Fruit fly (Drosophila melanogaster): ENCODE measurements around the gene Atg101.

Gene Atg101

DNA sequence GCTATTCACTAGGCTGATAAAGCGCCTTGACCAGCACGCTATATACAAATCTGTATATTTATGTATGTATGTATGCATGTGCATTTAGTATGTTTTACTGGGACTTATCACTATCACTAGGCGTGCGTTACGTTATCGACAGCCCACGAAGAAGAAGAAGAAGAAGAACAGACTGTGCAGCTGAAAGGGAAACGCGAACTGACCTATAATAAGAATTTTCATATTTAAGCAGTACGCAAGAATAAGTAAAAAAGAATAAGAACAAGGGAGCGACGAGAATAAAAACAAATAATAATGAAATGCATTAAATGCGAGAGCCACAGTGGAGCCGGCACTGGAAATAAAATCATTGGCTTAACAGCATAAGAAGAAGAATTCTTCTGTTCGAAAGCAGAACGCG lies 44.8 kb downstream of the Atg101 start:
- no peak for TF ChIP-seq HLH106 (tag; optimal IDR thresholded peaks at IDR 0.05)
- no peak for TF ChIP-seq usp (GFP tag; optimal IDR thresholded peaks at IDR 0.05)
- TF ChIP-seq rgr (GFP tag; optimal IDR thresholded peaks at IDR 0.05): no peak
- TF ChIP-seq CG9705 (GFP tag; optimal IDR thresholded peaks at IDR 0.05): no peak
- TF ChIP-seq Abd-B (GFP tag; optimal IDR thresholded peaks at IDR 0.05): no peak
- TF ChIP-seq Myc (optimal IDR thresholded peaks at IDR 0.05): no peak
- no peak for TF ChIP-seq CrebA (GFP tag; optimal IDR thresholded peaks at IDR 0.05; ENCODE audit: borderline replicate concordance)

DNA sequence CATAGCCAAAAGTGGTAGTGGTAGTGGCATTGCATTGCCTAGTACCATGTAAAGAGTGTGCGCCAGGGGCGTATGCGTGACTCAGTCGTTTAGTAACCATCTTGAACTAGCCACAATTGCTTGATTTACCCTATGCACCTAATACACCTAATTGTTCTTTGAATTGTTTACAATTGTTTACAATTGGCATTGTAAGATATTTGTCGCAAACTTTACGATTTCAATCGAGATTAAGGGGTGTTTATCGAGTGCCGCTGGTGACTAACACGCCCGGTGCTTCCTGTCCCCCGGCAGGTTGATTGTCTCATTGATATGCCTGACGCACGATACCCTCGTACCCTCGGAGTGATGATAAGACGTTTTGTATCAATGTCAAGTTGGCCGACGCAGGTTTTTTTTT lies 45.6 kb downstream of the Atg101 start:
- TF ChIP-seq Myc (optimal IDR thresholded peaks at IDR 0.05) (no peak), CrebA (GFP tag; optimal IDR thresholded peaks at IDR 0.05; ENCODE audit: borderline replicate concordance) (no peak)

- TF ChIP-seq sage (GFP tag; optimal IDR thresholded peaks at IDR 0.05): no peak
- TF ChIP-seq brk (GFP tag; optimal IDR thresholded peaks at IDR 0.05): no peak
- TF ChIP-seq psq (GFP tag; optimal IDR thresholded peaks at IDR 0.05): no peak
- no peak for TF ChIP-seq dmrt93B (GFP tag; optimal IDR thresholded peaks at IDR 0.05)
- TF ChIP-seq woc (GFP tag; optimal IDR thresholded peaks at IDR 0.05): no peak
- no peak for TF ChIP-seq lola (GFP tag; optimal IDR thresholded peaks at IDR 0.05)
- TF ChIP-seq jim (GFP tag; optimal IDR thresholded peaks at IDR 0.05): no peak
- no peak for TF ChIP-seq Dif (GFP tag; optimal IDR thresholded peaks at IDR 0.05; ENCODE audit: partially characterized antibody)
- no peak for TF ChIP-seq rgr (GFP tag; optimal IDR thresholded peaks at IDR 0.05)
- no peak for TF ChIP-seq sv (GFP tag; optimal IDR thresholded peaks at IDR 0.05)
- TF ChIP-seq usp (GFP tag; optimal IDR thresholded peaks at IDR 0.05): no peak
- no peak for TF ChIP-seq Mio (GFP tag; optimal IDR thresholded peaks at IDR 0.05)
- no peak for TF ChIP-seq Vsx2 (GFP tag; optimal IDR thresholded peaks at IDR 0.05; ENCODE audit: partially characterized antibody)
- TF ChIP-seq Rel (GFP tag; optimal IDR thresholded peaks at IDR 0.05): no peak
- no peak for TF ChIP-seq Rel (tag; optimal IDR thresholded peaks at IDR 0.05)
- TF ChIP-seq HLH106 (tag; optimal IDR thresholded peaks at IDR 0.05): no peak
Measured at dm6 chrX:18838470-18838869, 47.0 kb downstream of the Atg101 start.

dm6 chrX:18838929-18839576 lies 47.6 kb downstream of the Atg101 start:
- TF ChIP-seq dsf (GFP tag; optimal IDR thresholded peaks at IDR 0.05; ENCODE audit: borderline replicate concordance): no peak
- peak; percentile 5 for TF ChIP-seq CG9705 (GFP tag; optimal IDR thresholded peaks at IDR 0.05)
- TF ChIP-seq psq (GFP tag; optimal IDR thresholded peaks at IDR 0.05): peak; percentile 2
- TF ChIP-seq Sp1 (GFP tag; optimal IDR thresholded peaks at IDR 0.05): peak; percentile 30
- no peak for TF ChIP-seq Dif (GFP tag; optimal IDR thresholded peaks at IDR 0.05; ENCODE audit: partially characterized antibody)
